Fruit fly (Drosophila melanogaster) whole organism, embryonic: ENCODE data around the gene Dlc90F.

ENCODE experiments used
- ATbp ChIP-seq: fragments of 200-800 bp; sonication (Bioruptor generic); optimal IDR thresholded peaks from 2 replicates; lab custom pipeline; 2017; ENCODE audit warnings: missing biosample characterization, mild to moderate bottlenecking, missing genetic modification characterization, missing genetic modification reagents
- Abd-B ChIP-seq: fragments of 200-800 bp; sonication (Bioruptor generic); optimal IDR thresholded peaks from 2 replicates; lab custom pipeline; 2018; ENCODE audit warnings: missing biosample characterization, mild to moderate bottlenecking, missing genetic modification characterization, moderate library complexity
- Adf1 ChIP-seq: fragments of 200-800 bp; sonication (Bioruptor generic); IDR thresholded peaks from 2 replicates; pipeline ENCODE4 v1.3.6; 2022; ENCODE audit warnings: missing biosample characterization, missing genetic modification characterization
- B-H2 ChIP-seq: fragments of 200-800 bp; sonication (Bioruptor generic); optimal IDR thresholded peaks from 2 replicates; lab custom pipeline; 2018; ENCODE audit warnings: missing biosample characterization, mild to moderate bottlenecking, missing genetic modification characterization
- Blimp-1 ChIP-seq: fragments of 200-800 bp; sonication (Bioruptor generic); optimal IDR thresholded peaks from 3 replicates; lab custom pipeline; 2018; ENCODE audit warnings: missing biosample characterization, missing genetic modification characterization, mild to moderate bottlenecking, moderate library complexity, missing genetic modification reagents
- BtbVII ChIP-seq: fragments of 200-800 bp; sonication (Bioruptor generic); optimal IDR thresholded peaks from 3 replicates; lab custom pipeline; 2017; ENCODE audit warnings: missing biosample characterization, mild to moderate bottlenecking, missing genetic modification characterization
- CG10431 ChIP-seq: fragments of 200-800 bp; sonication (Bioruptor generic); optimal IDR thresholded peaks from 3 replicates; lab custom pipeline; 2018; ENCODE audit warnings: missing biosample characterization, mild to moderate bottlenecking, missing genetic modification characterization
- CG11247 ChIP-seq: fragments of 200-800 bp; sonication (Bioruptor generic); IDR thresholded peaks from 2 replicates; pipeline ENCODE4 v1.3.6; 2022; ENCODE audit warnings: missing biosample characterization, missing genetic modification characterization
- CG15269 ChIP-seq: fragments of 200-800 bp; sonication (Bioruptor generic); optimal IDR thresholded peaks from 2 replicates; lab custom pipeline; 2018; ENCODE audit warnings: missing biosample characterization, mild to moderate bottlenecking, missing genetic modification characterization, moderate library complexity
- CG15601 ChIP-seq: fragments of 200-800 bp; sonication (Bioruptor generic); optimal IDR thresholded peaks from 3 replicates; lab custom pipeline; 2019; ENCODE audit warnings: missing biosample characterization, mild to moderate bottlenecking, missing genetic modification characterization, moderate library complexity
- CG1647 ChIP-seq: fragments of 200-800 bp; sonication (Bioruptor generic); optimal IDR thresholded peaks from 3 replicates; lab custom pipeline; 2016; ENCODE audit warnings: missing biosample characterization, missing genetic modification characterization
- CG17186 ChIP-seq: fragments of 200-800 bp; sonication (Bioruptor generic); optimal IDR thresholded peaks from 3 replicates; lab custom pipeline; 2017; ENCODE audit warnings: missing biosample characterization, missing genetic modification reagents, missing genetic modification characterization
- CG17802 ChIP-seq: fragments of 200-800 bp; sonication (Bioruptor generic); optimal IDR thresholded peaks from 2 replicates; lab custom pipeline; 2018; ENCODE audit warnings: missing biosample characterization, mild to moderate bottlenecking, missing genetic modification characterization, moderate library complexity
- CG2120 ChIP-seq: fragments of 200-800 bp; sonication (Bioruptor generic); optimal IDR thresholded peaks from 3 replicates; lab custom pipeline; 2016; ENCODE audit warnings: missing biosample characterization, missing genetic modification characterization
- CG2678 ChIP-seq: fragments of 200-800 bp; sonication (Bioruptor generic); optimal IDR thresholded peaks from 3 replicates; lab custom pipeline; 2019; ENCODE audit warnings: missing biosample characterization, mild to moderate bottlenecking, missing genetic modification characterization, moderate library complexity
- CG3407 ChIP-seq: fragments of 200-800 bp; sonication (Bioruptor generic); optimal IDR thresholded peaks from 2 replicates; lab custom pipeline; 2018; ENCODE audit warnings: missing biosample characterization, mild to moderate bottlenecking, missing genetic modification characterization
- CG4328 ChIP-seq: fragments of 200-800 bp; sonication (Bioruptor generic); optimal IDR thresholded peaks from 3 replicates; lab custom pipeline; 2017; ENCODE audit warnings: missing biosample characterization, missing genetic modification reagents, missing genetic modification characterization
- CG6854 ChIP-seq: fragments of 200-800 bp; sonication (Bioruptor generic); optimal IDR thresholded peaks from 3 replicates; lab custom pipeline; 2017; ENCODE audit warnings: missing biosample characterization, mild to moderate bottlenecking, missing genetic modification characterization
- CG7357 ChIP-seq: fragments of 200-800 bp; sonication (Bioruptor generic); IDR thresholded peaks from 3 replicates; pipeline ENCODE4 v1.3.6; 2022; ENCODE audit warnings: missing biosample characterization, missing genetic modification characterization
- CG7928 ChIP-seq: fragments of 200-800 bp; sonication (Bioruptor generic); optimal IDR thresholded peaks from 2 replicates; lab custom pipeline; 2017; ENCODE audit warnings: missing biosample characterization, mild to moderate bottlenecking, missing genetic modification characterization
- CG8944 ChIP-seq: fragments of 200-800 bp; sonication (Bioruptor generic); optimal IDR thresholded peaks from 3 replicates; lab custom pipeline; 2016; ENCODE audit warnings: missing biosample characterization, missing genetic modification characterization
- CG9932 ChIP-seq: fragments of 200-800 bp; sonication (Bioruptor generic); IDR thresholded peaks from 2 replicates; pipeline ENCODE4 v1.3.6; 2022; ENCODE audit warnings: missing biosample characterization, missing genetic modification characterization
- CkIIα-i1 ChIP-seq: fragments of 200-800 bp; sonication (Bioruptor generic); IDR thresholded peaks from 2 replicates; pipeline ENCODE4 v1.3.6; 2022; ENCODE audit warnings: missing biosample characterization, missing genetic modification characterization
- Gsc ChIP-seq: fragments of 200-800 bp; sonication (Bioruptor generic); IDR thresholded peaks from 2 replicates; pipeline ENCODE4 v1.3.6; 2022; ENCODE audit warnings: missing biosample characterization, missing genetic modification characterization
- HmgZ ChIP-seq: fragments of 200-800 bp; sonication (Bioruptor generic); optimal IDR thresholded peaks from 2 replicates; lab custom pipeline; 2018; ENCODE audit warnings: missing biosample characterization, mild to moderate bottlenecking, missing genetic modification characterization
- Hr39 ChIP-seq: fragments of >200 bp; optimal IDR thresholded peaks from 2 replicates; lab custom pipeline; 2017
- Mes4 ChIP-seq: fragments of 200-800 bp; sonication (Bioruptor generic); optimal IDR thresholded peaks from 2 replicates; lab custom pipeline; 2016; ENCODE audit warnings: missing biosample characterization, missing genetic modification characterization
- Opbp ChIP-seq: fragments of 200-800 bp; sonication (Bioruptor generic); IDR thresholded peaks from 3 replicates; pipeline ENCODE4 v1.3.6; 2022; ENCODE audit warnings: missing biosample characterization, missing genetic modification characterization; ENCODE audit not compliant: partially characterized antibody
- Spps ChIP-seq: fragments of 200-800 bp; sonication (Bioruptor generic); optimal IDR thresholded peaks from 2 replicates; lab custom pipeline; 2018; ENCODE audit warnings: missing biosample characterization, mild to moderate bottlenecking, missing genetic modification characterization
- TFAM ChIP-seq: fragments of 200-800 bp; sonication (Bioruptor generic); optimal IDR thresholded peaks from 2 replicates; lab custom pipeline; 2017; ENCODE audit warnings: missing biosample characterization, missing genetic modification characterization, inconsistent platforms
- YL-1 ChIP-seq: fragments of 200-800 bp; sonication (Bioruptor generic); optimal IDR thresholded peaks from 3 replicates; lab custom pipeline; 2017; ENCODE audit warnings: missing biosample characterization, mild to moderate bottlenecking, missing genetic modification characterization
- ap ChIP-seq: fragments of 200-800 bp; sonication (Bioruptor generic); IDR thresholded peaks from 2 replicates; pipeline ENCODE4 v1.3.6; 2022; ENCODE audit warnings: missing biosample characterization, missing genetic modification characterization
- bbx ChIP-seq: fragments of 200-800 bp; sonication (Bioruptor generic); IDR thresholded peaks from 2 replicates; pipeline ENCODE4 v1.3.6; 2022; ENCODE audit warnings: missing biosample characterization, missing genetic modification characterization; ENCODE audit not compliant: partially characterized antibody
- chif ChIP-seq, 2 experiments: fragments of 200-800 bp; sonication (Bioruptor generic); optimal IDR thresholded peaks; 3 replicates each; lab custom pipeline; 2016; ENCODE audit warnings: missing biosample characterization in 2 of 2, missing genetic modification characterization in 2 of 2
- corto ChIP-seq: fragments of 200-800 bp; sonication (Bioruptor generic); optimal IDR thresholded peaks from 2 replicates; lab custom pipeline; 2016; ENCODE audit warnings: missing biosample characterization, mild to moderate bottlenecking, missing genetic modification characterization, moderate library complexity
- da ChIP-seq: fragments of 200-800 bp; sonication (Bioruptor generic); optimal IDR thresholded peaks from 2 replicates; lab custom pipeline; 2016; ENCODE audit warnings: missing biosample characterization, missing genetic modification characterization
- dimm ChIP-seq: fragments of 200-800 bp; sonication (Bioruptor generic); IDR thresholded peaks from 2 replicates; pipeline ENCODE4 v1.3.6; 2022; ENCODE audit warnings: missing biosample characterization, missing genetic modification characterization
- esg ChIP-seq: fragments of 200-800 bp; sonication (Bioruptor generic); conservative IDR thresholded peaks from 2 replicates; pipeline ENCODE4 v1.3.6; 2022; ENCODE audit warnings: missing biosample characterization, missing genetic modification characterization
- grn ChIP-seq: fragments of 200-800 bp; sonication (Bioruptor generic); optimal IDR thresholded peaks from 3 replicates; lab custom pipeline; 2017; ENCODE audit warnings: missing biosample characterization, missing genetic modification characterization
- gro ChIP-seq: fragments of 200-800 bp; sonication (Bioruptor generic); optimal IDR thresholded peaks from 2 replicates; lab custom pipeline; 2016; ENCODE audit warnings: missing biosample characterization, missing genetic modification characterization
- gsb ChIP-seq: fragments of 200-800 bp; sonication (Bioruptor generic); IDR thresholded peaks from 2 replicates; pipeline ENCODE4 v1.3.6; 2022; ENCODE audit warnings: missing biosample characterization, missing genetic modification characterization
- ind ChIP-seq: fragments of 200-800 bp; sonication (Bioruptor generic); optimal IDR thresholded peaks from 3 replicates; lab custom pipeline; 2016; ENCODE audit warnings: missing biosample characterization, missing genetic modification characterization
- kay ChIP-seq: fragments of 200-800 bp; sonication (Bioruptor generic); optimal IDR thresholded peaks from 2 replicates; lab custom pipeline; 2016; ENCODE audit warnings: missing biosample characterization, missing genetic modification characterization
- knrl ChIP-seq: fragments of 200-800 bp; sonication (Bioruptor generic); IDR thresholded peaks from 3 replicates; pipeline ENCODE4 v1.3.6; 2022; ENCODE audit warnings: missing biosample characterization, missing genetic modification characterization; ENCODE audit not compliant: partially characterized antibody
- org-1 ChIP-seq: fragments of 200-800 bp; sonication (Bioruptor generic); optimal IDR thresholded peaks from 2 replicates; lab custom pipeline; 2017; ENCODE audit warnings: missing biosample characterization, missing genetic modification characterization
- ro ChIP-seq: fragments of 200-800 bp; sonication (Bioruptor generic); IDR thresholded peaks from 2 replicates; pipeline ENCODE4 v1.3.6; 2022; ENCODE audit warnings: missing biosample characterization, missing genetic modification characterization
- sd ChIP-seq: fragments of 200-800 bp; sonication (Bioruptor generic); optimal IDR thresholded peaks from 3 replicates; lab custom pipeline; 2018; ENCODE audit warnings: missing biosample characterization, mild to moderate bottlenecking, missing genetic modification characterization, moderate library complexity
- sim ChIP-seq: fragments of 200-800 bp; sonication (Bioruptor generic); IDR thresholded peaks from 2 replicates; pipeline ENCODE4 v1.3.6; 2022; ENCODE audit warnings: missing biosample characterization, missing genetic modification characterization
- unc-4 ChIP-seq: fragments of 200-800 bp; sonication (Bioruptor generic); IDR thresholded peaks from 2 replicates; pipeline ENCODE4 v1.3.6; 2022; ENCODE audit warnings: missing biosample characterization, missing genetic modification characterization; ENCODE audit not compliant: partially characterized antibody
- usp ChIP-seq: fragments of >200 bp; optimal IDR thresholded peaks from 2 replicates; lab custom pipeline; 2017; ENCODE audit warnings: missing biosample characterization, missing genetic modification characterization
- wek ChIP-seq: fragments of 200-800 bp; sonication (Bioruptor generic); optimal IDR thresholded peaks from 3 replicates; lab custom pipeline; 2018; ENCODE audit warnings: missing biosample characterization, mild to moderate bottlenecking, missing genetic modification characterization, moderate library complexity

The Dlc90F gene

DNA sequence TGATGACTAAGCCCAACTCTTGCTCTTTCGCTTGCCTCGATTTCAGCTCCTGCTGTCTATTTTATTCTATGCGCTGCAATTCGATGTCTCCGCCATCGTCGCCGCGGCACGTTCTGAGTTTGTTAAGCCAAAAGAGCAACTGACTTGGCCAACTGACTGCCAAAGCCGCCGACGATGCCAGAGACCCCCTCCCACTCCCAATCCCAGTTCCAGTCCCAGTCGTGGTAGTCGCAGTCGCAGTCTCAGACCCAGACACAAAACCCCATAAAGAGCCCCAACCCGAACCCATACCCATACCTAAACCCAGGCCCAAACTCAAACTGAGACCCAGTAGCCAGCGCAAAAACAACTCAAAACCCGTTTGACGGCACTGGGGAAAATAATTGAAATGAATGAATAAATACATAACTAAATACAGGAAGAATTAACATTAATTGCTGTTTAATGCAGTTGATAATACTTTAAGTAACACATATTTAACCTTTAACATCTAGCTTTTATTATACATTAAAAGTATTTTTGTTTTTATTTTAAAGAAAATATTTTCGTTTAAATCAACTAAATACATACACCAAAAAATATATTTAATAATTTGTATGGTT lies 11.8 kb downstream of the Dlc90F start (continued):
- no peak for TF ChIP-seq unc-4 (GFP tag; lab: Robert Waterston, UW)
- TF ChIP-seq bbx (GFP tag; lab: Robert Waterston, UW), result peak; percentile 16; the same call in 1 of the 2 replicates
- TF ChIP-seq wek (GFP tag; lab: Kevin White, UChicago), result no peak
- TF ChIP-seq gro (GFP tag; lab: Kevin White, UChicago), result no peak
- TF ChIP-seq TFAM, result no peak
- TF ChIP-seq CG9932 (GFP tag; lab: Robert Waterston, UW), result peak; percentile 43; the same call in 1 of the 2 replicates
- TF ChIP-seq ap (GFP tag; lab: Robert Waterston, UW), result no peak
- TF ChIP-seq CG2678 (tag; lab: Kevin White, UChicago), result peak; percentile 80
- no peak for TF ChIP-seq Mes4 (GFP tag; lab: Kevin White, UChicago)
- no peak for TF ChIP-seq CG1647 (GFP tag; lab: Kevin White, UChicago)
- no peak for TF ChIP-seq BtbVII
- no peak for TF ChIP-seq ro (GFP tag; lab: Robert Waterston, UW)
- no peak for TF ChIP-seq CG8944 (GFP tag; lab: Kevin White, UChicago)
- no peak for TF ChIP-seq CG11247 (GFP tag; lab: Robert Waterston, UW)
- TF ChIP-seq CG6854 (GFP tag; lab: Kevin White, UChicago), result no peak
- TF ChIP-seq usp, result no peak
- TF ChIP-seq da (GFP tag; lab: Kevin White, UChicago), result no peak
- TF ChIP-seq CG17802 (tag; lab: Kevin White, UChicago), result no peak
- TF ChIP-seq CG15601 (tag; lab: Kevin White, UChicago), result no peak
- TF ChIP-seq CG4328 (GFP tag; lab: Kevin White, UChicago), result no peak
- TF ChIP-seq CG3407 (GFP tag; lab: Kevin White, UChicago), result no peak
- TF ChIP-seq sd (tag; lab: Kevin White, UChicago), result no peak
- no peak for TF ChIP-seq Gsc
- no peak for TF ChIP-seq YL-1 (GFP tag; lab: Kevin White, UChicago)
- TF ChIP-seq CkIIα-i1 (GFP tag; lab: Robert Waterston, UW), result no peak
- no peak for TF ChIP-seq B-H2 (GFP tag; lab: Kevin White, UChicago)
- no peak for TF ChIP-seq CG15269
- TF ChIP-seq ATbp (GFP tag; lab: Kevin White, UChicago), result no peak
- TF ChIP-seq CG2120 (GFP tag; lab: Kevin White, UChicago), result peak; percentile 3
- TF ChIP-seq org-1 (GFP tag; lab: Kevin White, UChicago), result no peak
- peak; percentile 2 for TF ChIP-seq Blimp-1
- TF ChIP-seq esg (GFP tag; lab: Robert Waterston, UW), result no peak
- no peak for TF ChIP-seq Spps
- no peak for TF ChIP-seq Opbp
- no peak for TF ChIP-seq corto (GFP tag; lab: Kevin White, UChicago)
- no peak for TF ChIP-seq CG10431 (GFP tag; lab: Kevin White, UChicago)
- TF ChIP-seq grn (GFP tag; lab: Kevin White, UChicago), result no peak
- TF ChIP-seq HmgZ (tag; lab: Kevin White, UChicago), result no peak
- no peak for TF ChIP-seq dimm (GFP tag; lab: Robert Waterston, UW)
- no peak for TF ChIP-seq CG7928 (GFP tag; lab: Kevin White, UChicago)
- no peak for TF ChIP-seq Hr39 (lab: Kevin White, UChicago)
- no peak for TF ChIP-seq ind
- TF ChIP-seq gsb (GFP tag; lab: Robert Waterston, UW), result no peak
- peak; percentile 2 for TF ChIP-seq Abd-B
- no peak for TF ChIP-seq Adf1 (GFP tag; lab: Robert Waterston, UW)
- no peak for TF ChIP-seq kay (GFP tag; lab: Kevin White, UChicago)
- TF ChIP-seq CG7357 (GFP tag; lab: Robert Waterston, UW), result no peak
- TF ChIP-seq CG17186, result no peak
- TF ChIP-seq sim (GFP tag; lab: Robert Waterston, UW), result no peak
- no peak for TF ChIP-seq knrl (GFP tag; lab: Robert Waterston, UW)
- no peak for TF ChIP-seq chif (GFP tag; optimal IDR thresholded peaks at IDR 0.05; lab: Kevin White, UChicago)
